Worm (Caenorhabditis elegans) whole organism, L3 larva: ENCODE data around the gene F35D11.4.

Source experiments
- ZK546.5 ChIP-seq: sonication (generic microtip); optimal IDR thresholded peaks from 2 replicates; lab custom pipeline; 2017; ENCODE audit warnings: missing biosample characterization, missing genetic modification characterization
- daf-12 ChIP-seq: fragments of 150-350 bp; optimal IDR thresholded peaks from 2 replicates; lab custom pipeline; 2014; ENCODE audit warnings: missing biosample characterization, missing genetic modification reagents, missing genetic modification characterization
- eor-1 ChIP-seq, 2 experiments: fragments of 150-350 bp; optimal IDR thresholded peaks; 2 replicates each; lab custom pipeline; 2014 to 2018; ENCODE audit warnings: missing biosample characterization in 2 of 2, missing genetic modification characterization in 2 of 2
- nhr-11 ChIP-seq: fragments of 150-350 bp; optimal IDR thresholded peaks from 2 replicates; lab custom pipeline; 2014; ENCODE audit warnings: missing biosample characterization, missing genetic modification characterization
- pha-4 ChIP-seq: fragments of 150-350 bp; optimal IDR thresholded peaks from 2 replicates; lab custom pipeline; 2014; ENCODE audit warnings: missing biosample characterization, missing genetic modification reagents, missing genetic modification characterization
- sea-2 ChIP-seq: fragments of 150-350 bp; sonication (generic microtip); optimal IDR thresholded peaks from 4 replicates; lab custom pipeline; 2014; ENCODE audit warnings: missing biosample characterization, missing genetic modification reagents, missing genetic modification characterization
- unc-62 ChIP-seq: fragments of 150-350 bp; sonication (generic microtip); optimal IDR thresholded peaks from 4 replicates; lab custom pipeline; 2014; ENCODE audit warnings: missing biosample characterization, missing genetic modification reagents, missing genetic modification characterization

DNA sequence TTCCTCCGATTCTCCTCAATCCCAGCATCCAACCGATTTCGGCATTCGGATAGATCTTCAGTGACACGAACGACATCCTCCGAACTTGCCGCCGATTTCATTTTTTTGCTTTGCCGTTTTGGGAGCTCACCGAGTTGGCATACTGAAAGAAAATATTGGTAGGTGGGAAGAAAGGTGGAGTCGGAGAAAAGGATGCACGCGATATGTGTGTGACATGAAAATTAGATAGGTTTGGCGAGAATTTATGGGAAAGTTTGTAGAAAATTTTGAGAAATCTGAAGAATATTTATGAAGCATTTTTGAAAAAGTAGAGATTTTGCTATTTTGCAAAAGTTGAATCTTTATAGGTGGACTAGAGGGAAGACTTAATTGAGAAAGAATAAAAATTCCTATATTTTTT lies 35.0 kb downstream of the F35D11.4 start, which contains the start of gene che-10:
- TF ChIP-seq nhr-11 (tag; lab: Kevin White, UChicago) (no peak), unc-62 (no peak), eor-1 (tag; optimal IDR thresholded peaks at IDR 0.05; lab: Kevin White, UChicago) (no peak), pha-4 (tag; lab: Kevin White, UChicago) (no peak), ZK546.5 (tag; lab: Kevin White, UChicago) (no peak), sea-2 (GFP tag; lab: Kevin White, UChicago) (no peak), daf-12 (tag; lab: Kevin White, UChicago) (no peak)
